Fruit fly (Drosophila melanogaster): ENCODE data around the gene Mt2.

DNA sequence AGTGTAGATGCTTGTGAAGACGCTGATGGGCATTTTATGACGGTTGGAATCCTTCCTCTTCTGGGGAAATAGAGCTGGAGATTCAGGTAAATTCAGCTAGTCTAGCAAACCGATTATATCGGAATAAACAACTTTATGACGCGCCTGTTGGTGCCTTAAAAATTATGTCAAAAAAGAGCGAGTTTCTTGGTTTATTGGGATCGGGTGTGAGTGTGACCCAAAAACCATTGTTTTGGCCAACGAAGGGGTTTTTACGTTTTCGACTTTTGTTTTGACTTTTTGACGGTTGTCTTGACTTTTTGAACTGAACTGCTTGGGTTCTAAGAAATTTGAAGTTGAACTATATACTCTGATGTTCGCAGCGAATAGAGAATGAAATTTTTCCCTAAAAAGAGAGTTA, 4.3 kb upstream of the Mt2 start:
- TF ChIP-seq CG8119 (GFP tag; IDR thresholded peaks at IDR 0.05) (no peak), Sox15 (GFP tag; optimal IDR thresholded peaks at IDR 0.05) (no peak), OdsH (GFP tag; optimal IDR thresholded peaks at IDR 0.05) (no peak), CG7368 (GFP tag; optimal IDR thresholded peaks at IDR 0.05) (no peak), Blimp-1 (GFP tag; optimal IDR thresholded peaks at IDR 0.05) (no peak), CG11902 (GFP tag; optimal IDR thresholded peaks at IDR 0.05) (no peak), CG31627 (GFP tag; optimal IDR thresholded peaks at IDR 0.05) (no peak), CG6808 (GFP tag; optimal IDR thresholded peaks at IDR 0.05) (no peak), Hr4 (GFP tag; optimal IDR thresholded peaks at IDR 0.05) (no peak), Ets21C (GFP tag; optimal IDR thresholded peaks at IDR 0.05) (no peak), spab (GFP tag; optimal IDR thresholded peaks at IDR 0.05) (no peak)

All from whole organism, prepupa.